Fruit fly (Drosophila melanogaster): ENCODE results near the gene Rim.

Gene Rim

dm6 chr3R:17828653-17829052, 87.7 kb downstream of the Rim start (continued):
- TF ChIP-seq lmd (GFP tag; IDR thresholded peaks at IDR 0.05) = no peak
- peak in 1 of 3 experiments; percentile 48 for TF ChIP-seq lola (GFP tag; optimal IDR thresholded peaks at IDR 0.05)
- TF ChIP-seq CG10565 (GFP tag; optimal IDR thresholded peaks at IDR 0.05) = no peak
- peak; percentile 40 for TF ChIP-seq gem (tag; optimal IDR thresholded peaks at IDR 0.05)
- no peak for TF ChIP-seq corto (GFP tag; optimal IDR thresholded peaks at IDR 0.05)
- TF ChIP-seq CG3407 (GFP tag; optimal IDR thresholded peaks at IDR 0.05) = peak; percentile 51
- peak; percentile 4 for TF ChIP-seq caup (GFP tag; optimal IDR thresholded peaks at IDR 0.05; ENCODE audit: severe bottlenecking)
- TF ChIP-seq pita (GFP tag; optimal IDR thresholded peaks at IDR 0.05) = no peak
- peak; percentile 60 for TF ChIP-seq CG1529 (GFP tag; optimal IDR thresholded peaks at IDR 0.05)
- no peak for TF ChIP-seq CG11398 (GFP tag; optimal IDR thresholded peaks at IDR 0.05)
- TF ChIP-seq CG8388 (GFP tag; optimal IDR thresholded peaks at IDR 0.05) = peak; percentile 18
- peak; percentile 52 for TF ChIP-seq kni (GFP tag; optimal IDR thresholded peaks at IDR 0.05)
- TF ChIP-seq ewg (GFP tag; optimal IDR thresholded peaks at IDR 0.05) = no peak
- TF ChIP-seq Aef1 (GFP tag; IDR thresholded peaks at IDR 0.05) = no peak
- peak; percentile 57 for TF ChIP-seq CG15601 (tag; optimal IDR thresholded peaks at IDR 0.05)
- TF ChIP-seq cwo (GFP tag; optimal IDR thresholded peaks at IDR 0.05) = no peak
- peak; percentile 33 for TF ChIP-seq unpg (GFP tag; optimal IDR thresholded peaks at IDR 0.05)
- TF ChIP-seq CG15011 (GFP tag; optimal IDR thresholded peaks at IDR 0.05) = no peak
- TF ChIP-seq kah (GFP tag; optimal IDR thresholded peaks at IDR 0.05) = peak; percentile 3
- no peak for TF ChIP-seq fd102C (GFP tag; optimal IDR thresholded peaks at IDR 0.05)
- no peak for TF ChIP-seq vvl (GFP tag; IDR thresholded peaks at IDR 0.05)
- peak; percentile 29 for TF ChIP-seq CG12071 (GFP tag; optimal IDR thresholded peaks at IDR 0.05)
- TF ChIP-seq CG15696 (tag; optimal IDR thresholded peaks at IDR 0.05) = peak; percentile 21
- no peak for TF ChIP-seq CG18011 (GFP tag; optimal IDR thresholded peaks at IDR 0.05)
- TF ChIP-seq CG8290 (GFP tag; optimal IDR thresholded peaks at IDR 0.05) = no peak
- peak in 1 of 2 experiments; percentile 34 for TF ChIP-seq CG8290 (tag; optimal IDR thresholded peaks at IDR 0.05)
- TF ChIP-seq bsh (GFP tag; optimal IDR thresholded peaks at IDR 0.05) = peak in 1 of 2 experiments; percentile 46
- TF ChIP-seq Taf1 (GFP tag; IDR thresholded peaks at IDR 0.05) = no peak
- no peak for TF ChIP-seq bowl (GFP tag; IDR thresholded peaks at IDR 0.05)
- peak; percentile 50 for TF ChIP-seq PHDP (tag; optimal IDR thresholded peaks at IDR 0.05)
- peak; percentile 62 for TF ChIP-seq Vsx1 (GFP tag; optimal IDR thresholded peaks at IDR 0.05)
- no peak for TF ChIP-seq sob (GFP tag; IDR thresholded peaks at IDR 0.05)
- peak; percentile 9 for TF ChIP-seq CG7556 (GFP tag; optimal IDR thresholded peaks at IDR 0.05)
- TF ChIP-seq CG31388 (GFP tag; optimal IDR thresholded peaks at IDR 0.05) = no peak
- TF ChIP-seq eyg (GFP tag; optimal IDR thresholded peaks at IDR 0.05) = no peak
- TF ChIP-seq CG10431 (GFP tag; optimal IDR thresholded peaks at IDR 0.05) = peak; percentile 57
- no peak for TF ChIP-seq az2 (GFP tag; optimal IDR thresholded peaks at IDR 0.05)
- peak; percentile 22; the same call in 1 of the 3 replicates for TF ChIP-seq so (GFP tag; IDR thresholded peaks at IDR 0.05)
- peak; percentile 51 for TF ChIP-seq CG8359 (GFP tag; optimal IDR thresholded peaks at IDR 0.05; ENCODE audit: borderline replicate concordance)
- TF ChIP-seq CG13296 (GFP tag; optimal IDR thresholded peaks at IDR 0.05) = no peak
- TF ChIP-seq zen2 (GFP tag; IDR thresholded peaks at IDR 0.05; ENCODE audit: partially characterized antibody) = no peak
- TF ChIP-seq oc (tag; optimal IDR thresholded peaks at IDR 0.05) = no peak
- no peak for TF ChIP-seq Ssrp (tag; optimal IDR thresholded peaks at IDR 0.05)
- TF ChIP-seq CrebB (tag; optimal IDR thresholded peaks at IDR 0.05) = peak; percentile 53
- TF ChIP-seq sug (tag; optimal IDR thresholded peaks at IDR 0.05) = peak; percentile 41
- 0 out of 3 replicates have a peak, but pooled peaks have one; percentile 15 for TF ChIP-seq CG34422 (GFP tag; IDR thresholded peaks at IDR 0.05)
- no peak for TF ChIP-seq CG7963 (GFP tag; IDR thresholded peaks at IDR 0.05; ENCODE audit: partially characterized antibody)
- peak; percentile 10 for TF ChIP-seq HHEX (GFP tag; optimal IDR thresholded peaks at IDR 0.05)
- peak; percentile 17 for TF ChIP-seq CG11723 (GFP tag; optimal IDR thresholded peaks at IDR 0.05)
